Worm (Caenorhabditis elegans) whole organism, midembryonic: Measurements from ENCODE around the gene C16C8.21.
A peak's percentile ranks its signal among the peaks of the same experiment; 100 is the strongest.
"Not testable (repeated sequence)": the region's sequence is repeated elsewhere in the genome, so short reads cannot be mapped to it uniquely, and the experiment has no call there.

Experiments used
- T22C8.4 ChIP-seq: fragments of 200-800 bp; sonication (Bioruptor generic); IDR thresholded peaks from 2 replicates; pipeline ENCODE4 v1.3.6; 2022; ENCODE audit warnings: missing genetic modification characterization, missing compliant biosample characterization
- cog-1 ChIP-seq: sonication (generic microtip); optimal IDR thresholded peaks from 2 replicates; lab custom pipeline; 2016; ENCODE audit warnings: missing genetic modification characterization, missing compliant biosample characterization
- flt-1 ChIP-seq: fragments of 200-800 bp; sonication (Bioruptor generic); IDR thresholded peaks from 2 replicates; pipeline ENCODE4 v1.3.6; 2022; ENCODE audit warnings: missing genetic modification characterization, missing compliant biosample characterization
- klf-2 ChIP-seq: fragments of 200-800 bp; sonication (Bioruptor generic); conservative IDR thresholded peaks from 2 replicates; pipeline ENCODE4 v1.3.6; 2022; ENCODE audit warnings: missing genetic modification reagents, missing genetic modification characterization, missing compliant biosample characterization
- med-1 ChIP-seq: sonication (generic microtip); optimal IDR thresholded peaks from 2 replicates; lab custom pipeline; 2017; ENCODE audit warnings: missing genetic modification characterization, mild to moderate bottlenecking, missing compliant biosample characterization, antibody characterized with exemption, missing genetic modification reagents; ENCODE audit not compliant: insufficient read depth
- ref-1 ChIP-seq: fragments of 200-800 bp; sonication (Bioruptor generic); conservative IDR thresholded peaks from 2 replicates; pipeline ENCODE4 v1.3.6; 2022; ENCODE audit warnings: missing genetic modification reagents, missing genetic modification characterization, missing compliant biosample characterization
- tab-1 ChIP-seq: fragments of 200-800 bp; sonication (Bioruptor generic); IDR thresholded peaks from 2 replicates; pipeline ENCODE4 v1.3.6; 2022; ENCODE audit warnings: missing genetic modification characterization, missing compliant biosample characterization
- ztf-23 ChIP-seq: fragments of 200-800 bp; sonication (Bioruptor generic); IDR thresholded peaks from 2 replicates; pipeline ENCODE4 v1.3.6; 2022; ENCODE audit warnings: missing genetic modification reagents, missing genetic modification characterization, missing compliant biosample characterization
- ztf-29 ChIP-seq: fragments of 200-800 bp; sonication (Bioruptor generic); IDR thresholded peaks from 2 replicates; pipeline ENCODE4 v1.3.6; 2022; ENCODE audit warnings: missing genetic modification reagents, missing genetic modification characterization, missing compliant biosample characterization

C16C8.21 gene

ce11 chrII:3473744-3474143, 25.7 kb downstream of the C16C8.21 start, which contains the start of gene sdz-32:
sdz-32 (plus strand) TSS chrII:3474044.
- no peak for TF ChIP-seq ztf-29 (GFP tag; lab: Robert Waterston, UW)
- TF ChIP-seq flt-1 (GFP tag; lab: Robert Waterston, UW): no peak

ce11 chrII:3476536-3476935, 28.5 kb downstream of the C16C8.21 start:
- TF ChIP-seq flt-1 (GFP tag; lab: Robert Waterston, UW) (no peak), ztf-29 (GFP tag; lab: Robert Waterston, UW) (0 out of 2 replicates have a peak, but pooled peaks have one; percentile 13), klf-2 (no peak)

- TF ChIP-seq med-1 (GFP tag; lab: Kevin White, UChicago): no peak
- no peak for TF ChIP-seq ztf-23
- TF ChIP-seq klf-2: no peak
- no peak for TF ChIP-seq ztf-29 (GFP tag; lab: Robert Waterston, UW)
- no peak for TF ChIP-seq flt-1 (GFP tag; lab: Robert Waterston, UW)
- TF ChIP-seq T22C8.4: no peak
- no peak for TF ChIP-seq tab-1 (GFP tag; lab: Robert Waterston, UW)
- no peak for TF ChIP-seq ref-1 (GFP tag; lab: Robert Waterston, UW)
- no peak for TF ChIP-seq cog-1 (tag; lab: Kevin White, UChicago)
Observed at ce11 chrII:3477171-3477570, 29.2 kb downstream of the C16C8.21 start, which contains the start of gene fbxb-104. fbxb-104 (minus strand) TSS chrII:3477271.

- no peak for TF ChIP-seq T22C8.4
- TF ChIP-seq ref-1 (GFP tag; lab: Robert Waterston, UW): no peak
- no peak for TF ChIP-seq tab-1 (GFP tag; lab: Robert Waterston, UW)
- no peak for TF ChIP-seq med-1 (GFP tag; lab: Kevin White, UChicago)
- TF ChIP-seq klf-2: no peak
- TF ChIP-seq ztf-29 (GFP tag; lab: Robert Waterston, UW): no peak
Observed at ce11 chrII:3481584-3481983, 33.6 kb downstream of the C16C8.21 start, which contains the start of gene Y49F6B.8. Y49F6B.8 (minus strand) TSS chrII:3481684.

ce11 chrII:3482231-3482630, 34.2 kb downstream of the C16C8.21 start, which contains the start of gene smu-2:
smu-2 (plus strand) TSS chrII:3482408.
- no peak for TF ChIP-seq med-1 (GFP tag; lab: Kevin White, UChicago)
- no peak for TF ChIP-seq ref-1 (GFP tag; lab: Robert Waterston, UW)
- peak; percentile 74 for TF ChIP-seq ztf-23
- peak; percentile 39 for TF ChIP-seq cog-1 (tag; lab: Kevin White, UChicago)
- TF ChIP-seq T22C8.4: no peak
- TF ChIP-seq ztf-29 (GFP tag; lab: Robert Waterston, UW): no peak
- TF ChIP-seq tab-1 (GFP tag; lab: Robert Waterston, UW): no peak
- TF ChIP-seq klf-2: 0 out of 2 replicates have a peak, but pooled peaks have one; percentile 45
- TF ChIP-seq flt-1 (GFP tag; lab: Robert Waterston, UW): peak; percentile 67; the same call in 1 of the 2 replicates

- TF ChIP-seq med-1 (GFP tag; lab: Kevin White, UChicago); tab-1 (GFP tag; lab: Robert Waterston, UW); ref-1 (GFP tag; lab: Robert Waterston, UW): not testable (repeated sequence)
Observed at ce11 chrII:3490797-3491196, 42.8 kb downstream of the C16C8.21 start, which contains the start of gene fbxb-112. fbxb-112 (plus strand) TSS chrII:3491097.
